Worm (Caenorhabditis elegans): ENCODE measurements around the gene F13H8.6.

DNA sequence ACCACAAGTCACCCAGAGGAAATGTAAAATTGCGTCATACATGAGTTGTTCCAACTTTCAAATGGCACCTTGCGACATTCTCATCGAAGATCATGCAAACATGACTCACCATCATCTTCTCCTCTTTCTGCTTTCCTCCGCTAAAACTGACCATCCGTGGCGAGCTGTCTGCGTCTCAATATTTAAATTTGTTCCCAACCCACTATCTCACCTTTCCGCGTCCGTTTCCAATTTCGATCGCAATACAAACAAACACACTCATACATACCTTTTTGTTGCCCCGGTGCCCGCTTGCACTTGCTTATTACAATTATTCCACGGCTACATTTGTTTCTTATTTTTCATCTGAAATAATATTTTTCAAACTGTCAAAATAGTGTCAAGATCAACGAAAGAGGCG, 26.1 kb downstream of the F13H8.6 start, which contains the start of gene nmgp-1:
- TF ChIP-seq snpc-4 (tag; optimal IDR thresholded peaks at IDR 0.05) (no peak), lin-13 (tag; optimal IDR thresholded peaks at IDR 0.05) (no peak), nhr-12 (tag; optimal IDR thresholded peaks at IDR 0.05) (no peak), mab-5 (tag; optimal IDR thresholded peaks at IDR 0.05) (no peak)
